Fruit fly (Drosophila melanogaster): ENCODE results near the gene CG10700.

DNA sequence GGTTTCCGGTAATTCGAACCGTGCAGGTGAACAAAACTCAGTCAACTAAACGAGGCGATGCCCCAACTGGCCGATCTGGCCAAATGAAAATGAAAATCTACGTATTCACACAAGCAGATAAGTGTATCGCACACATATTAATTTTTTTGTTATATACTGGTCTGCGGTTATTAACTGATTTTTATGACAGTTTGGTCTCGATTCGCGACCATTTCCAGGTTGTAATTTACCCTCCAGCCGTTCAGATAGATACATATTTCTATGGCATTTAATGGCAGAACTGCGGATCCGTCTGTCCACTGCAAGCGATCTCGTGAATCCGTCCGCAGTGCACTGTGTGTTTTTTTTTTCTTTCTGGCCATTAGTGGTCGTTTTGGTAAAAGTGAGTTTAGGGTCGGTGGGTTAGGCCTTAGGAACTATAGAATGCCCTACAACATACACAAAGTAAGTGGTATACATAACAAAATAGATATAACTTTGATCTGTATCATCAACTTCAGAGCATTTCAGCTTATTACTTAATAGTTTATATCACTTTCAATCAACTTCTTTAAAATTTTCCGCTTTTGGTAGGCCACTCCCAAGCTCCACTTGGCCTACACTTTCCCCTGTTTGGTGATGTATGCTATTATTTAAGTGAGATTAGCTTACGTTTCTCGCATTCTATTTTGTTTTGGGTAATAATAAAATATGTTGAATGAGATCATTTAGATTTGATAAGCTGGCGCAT lies 4.6 kb downstream of the CG10700 start, which contains the start of gene CG17572:
- no peak for TF ChIP-seq CG8478 (optimal IDR thresholded peaks at IDR 0.05)
- TF ChIP-seq CTCF (optimal IDR thresholded peaks at IDR 0.05), result no peak

All from S2 (cell line).